Fruit fly (Drosophila melanogaster) whole organism, pupa: ENCODE measurements around the gene CG33178.

Experiments used
- CG10348 ChIP-seq: fragments of 200-800 bp; sonication (Bioruptor generic); IDR thresholded peaks from 2 replicates; pipeline ENCODE4 v1.3.6; 2022; ENCODE audit warnings: missing biosample characterization, missing genetic modification characterization
- CG12605 ChIP-seq: fragments of 200-800 bp; sonication (Bioruptor generic); IDR thresholded peaks from 2 replicates; pipeline ENCODE4 v1.3.6; 2022; ENCODE audit warnings: missing biosample characterization, missing genetic modification characterization
- CG13204 ChIP-seq: fragments of 200-800 bp; sonication (Bioruptor generic); optimal IDR thresholded peaks from 2 replicates; lab custom pipeline; 2018; ENCODE audit warnings: missing biosample characterization, mild to moderate bottlenecking, missing genetic modification characterization, moderate library complexity
- CG14655 ChIP-seq: fragments of 200-800 bp; sonication (Bioruptor generic); optimal IDR thresholded peaks from 3 replicates; lab custom pipeline; 2017; ENCODE audit warnings: mild to moderate bottlenecking, missing biosample characterization, missing genetic modification reagents, missing genetic modification characterization
- CG15710 ChIP-seq: fragments of 200-800 bp; sonication (Bioruptor generic); optimal IDR thresholded peaks from 2 replicates; lab custom pipeline; 2018; ENCODE audit warnings: missing biosample characterization, mild to moderate bottlenecking, missing genetic modification characterization, moderate library complexity
- CG17806 ChIP-seq: fragments of 200-800 bp; sonication (Bioruptor generic); optimal IDR thresholded peaks from 2 replicates; lab custom pipeline; 2018; ENCODE audit warnings: missing biosample characterization, mild to moderate bottlenecking, missing genetic modification characterization, moderate library complexity
- CG32121 ChIP-seq: fragments of 200-800 bp; sonication (Bioruptor generic); IDR thresholded peaks from 2 replicates; pipeline ENCODE4 v1.3.6; 2022; ENCODE audit warnings: missing biosample characterization, missing genetic modification characterization
- CG34367 ChIP-seq: fragments of 200-800 bp; sonication (Bioruptor generic); optimal IDR thresholded peaks from 2 replicates; lab custom pipeline; 2018; ENCODE audit warnings: missing biosample characterization, mild to moderate bottlenecking, missing genetic modification characterization
- CG4496 ChIP-seq: fragments of 200-800 bp; sonication (Bioruptor generic); IDR thresholded peaks from 3 replicates; pipeline ENCODE4 v1.3.6; 2022; ENCODE audit warnings: missing biosample characterization, missing genetic modification characterization
- CG8159 ChIP-seq: fragments of 200-800 bp; sonication (Bioruptor generic); optimal IDR thresholded peaks from 3 replicates; lab custom pipeline; 2018; ENCODE audit warnings: missing biosample characterization, mild to moderate bottlenecking, missing genetic modification characterization, moderate library complexity
- CG8301 ChIP-seq: fragments of 200-800 bp; sonication (Bioruptor generic); optimal IDR thresholded peaks from 2 replicates; lab custom pipeline; 2018; ENCODE audit warnings: missing biosample characterization, mild to moderate bottlenecking, missing genetic modification characterization
- CG9948 ChIP-seq: fragments of 200-800 bp; sonication (Bioruptor generic); optimal IDR thresholded peaks from 2 replicates; lab custom pipeline; 2018; ENCODE audit warnings: missing biosample characterization, mild to moderate bottlenecking, missing genetic modification characterization, moderate library complexity
- D1 ChIP-seq: fragments of 200-800 bp; sonication (Bioruptor generic); optimal IDR thresholded peaks from 2 replicates; lab custom pipeline; 2018; ENCODE audit warnings: missing biosample characterization, mild to moderate bottlenecking, missing genetic modification characterization, moderate library complexity
- EcR ChIP-seq: fragments of 200-800 bp; sonication (Bioruptor generic); optimal IDR thresholded peaks from 3 replicates; lab custom pipeline; 2019; ENCODE audit warnings: missing biosample characterization, missing genetic modification characterization, mild to moderate bottlenecking, moderate library complexity, missing genetic modification reagents
- Ets98B ChIP-seq: fragments of 200-800 bp; sonication (Bioruptor generic); IDR thresholded peaks from 2 replicates; pipeline ENCODE4 v1.3.6; 2022; ENCODE audit warnings: missing biosample characterization, missing genetic modification characterization
- Pif1A ChIP-seq: fragments of 200-800 bp; sonication (Bioruptor generic); optimal IDR thresholded peaks from 3 replicates; lab custom pipeline; 2016; ENCODE audit warnings: missing biosample characterization, missing genetic modification characterization
- Pif1B ChIP-seq: fragments of 200-800 bp; sonication (Bioruptor generic); optimal IDR thresholded peaks from 3 replicates; lab custom pipeline; 2016; ENCODE audit warnings: missing biosample characterization, missing genetic modification characterization
- Snoo ChIP-seq: fragments of 200-800 bp; sonication (Bioruptor generic); optimal IDR thresholded peaks from 3 replicates; lab custom pipeline; 2017; ENCODE audit warnings: missing biosample characterization, mild to moderate bottlenecking, missing genetic modification characterization, inconsistent platforms
- fd96Ca ChIP-seq: fragments of 200-800 bp; sonication (Bioruptor generic); IDR thresholded peaks from 3 replicates; pipeline ENCODE4 v1.3.6; 2022; ENCODE audit warnings: missing biosample characterization, missing genetic modification characterization
- gl ChIP-seq: fragments of 200-800 bp; sonication (Bioruptor generic); optimal IDR thresholded peaks from 2 replicates; lab custom pipeline; 2018; ENCODE audit warnings: missing biosample characterization, mild to moderate bottlenecking, missing genetic modification characterization
- rn ChIP-seq: fragments of 200-800 bp; sonication (Bioruptor generic); IDR thresholded peaks from 2 replicates; pipeline ENCODE4 v1.3.6; 2022; ENCODE audit warnings: missing biosample characterization, missing genetic modification characterization

CG33178 gene

dm6 chrX:15076606-15077005, 6.0 kb upstream of the CG33178 start:
- TF ChIP-seq CG8159 (tag; lab: Kevin White, UChicago) (no peak), CG32121 (GFP tag; lab: Robert Waterston, UW) (no peak), D1 (no peak), Snoo (no peak), EcR (GFP tag; lab: Kevin White, UChicago) (no peak)

dm6 chrX:15077576-15078136, 5.0 kb upstream of the CG33178 start:
- TF ChIP-seq Snoo: no peak
- no peak for TF ChIP-seq CG8159 (tag; lab: Kevin White, UChicago)
- peak; percentile 26; the same call in 1 of the 2 replicates for TF ChIP-seq Ets98B (GFP tag; lab: Robert Waterston, UW)
- TF ChIP-seq CG32121 (GFP tag; lab: Robert Waterston, UW): no peak
- TF ChIP-seq gl (tag; lab: Kevin White, UChicago): peak; percentile 29
- peak; percentile 26; the same call in 1 of the 2 replicates for TF ChIP-seq CG12605 (GFP tag; lab: Robert Waterston, UW)

dm6 chrX:15078394-15078793, 4.2 kb upstream of the CG33178 start:
- TF ChIP-seq CG15710: no peak
- no peak for TF ChIP-seq Snoo
- TF ChIP-seq CG9948 (tag; lab: Kevin White, UChicago): no peak
- TF ChIP-seq CG14655 (GFP tag; lab: Kevin White, UChicago): no peak
- TF ChIP-seq fd96Ca (GFP tag; lab: Robert Waterston, UW): no peak
- peak; percentile 12; the same call in 1 of the 2 replicates for TF ChIP-seq CG12605 (GFP tag; lab: Robert Waterston, UW)
- TF ChIP-seq D1: no peak
- no peak for TF ChIP-seq Pif1A (GFP tag; lab: Kevin White, UChicago)
- TF ChIP-seq gl (tag; lab: Kevin White, UChicago): peak; percentile 46
- TF ChIP-seq CG10348: no peak
- peak; percentile 11 for TF ChIP-seq CG8159 (tag; lab: Kevin White, UChicago)
- no peak for TF ChIP-seq CG13204 (GFP tag; lab: Kevin White, UChicago)

- peak; percentile 31 for TF ChIP-seq Snoo
- TF ChIP-seq CG17806 (tag; lab: Kevin White, UChicago): no peak
- TF ChIP-seq fd96Ca (GFP tag; lab: Robert Waterston, UW): no peak
- no peak for TF ChIP-seq CG10348
- peak; percentile 48 for TF ChIP-seq CG14655 (GFP tag; lab: Kevin White, UChicago)
- TF ChIP-seq CG8301 (tag; lab: Kevin White, UChicago): no peak
- TF ChIP-seq rn: no peak
- no peak for TF ChIP-seq CG15710
- TF ChIP-seq CG12605 (GFP tag; lab: Robert Waterston, UW): no peak
- TF ChIP-seq EcR (GFP tag; lab: Kevin White, UChicago): no peak
- TF ChIP-seq D1: no peak
- TF ChIP-seq Pif1A (GFP tag; lab: Kevin White, UChicago): peak; percentile 18
- peak; percentile 51 for TF ChIP-seq CG13204 (GFP tag; lab: Kevin White, UChicago)
- TF ChIP-seq CG32121 (GFP tag; lab: Robert Waterston, UW): no peak
- TF ChIP-seq CG8159 (tag; lab: Kevin White, UChicago): no peak
- peak; percentile 40 for TF ChIP-seq Pif1B (GFP tag; lab: Kevin White, UChicago)
- no peak for TF ChIP-seq CG34367 (tag; lab: Kevin White, UChicago)
- no peak for TF ChIP-seq CG4496 (GFP tag; lab: Robert Waterston, UW)
- TF ChIP-seq Ets98B (GFP tag; lab: Robert Waterston, UW): 0 out of 2 replicates have a peak, but pooled peaks have one; percentile 9
- TF ChIP-seq CG9948 (tag; lab: Kevin White, UChicago): no peak
- TF ChIP-seq gl (tag; lab: Kevin White, UChicago): peak; percentile 57
Measured at dm6 chrX:15079163-15079809, 3.3 kb upstream of the CG33178 start.

dm6 chrX:15079945-15080344, 2.7 kb upstream of the CG33178 start:
- TF ChIP-seq CG15710: peak; percentile 24
- peak; percentile 67 for TF ChIP-seq CG13204 (GFP tag; lab: Kevin White, UChicago)
- TF ChIP-seq Ets98B (GFP tag; lab: Robert Waterston, UW): no peak
- TF ChIP-seq Pif1A (GFP tag; lab: Kevin White, UChicago): peak; percentile 13
- TF ChIP-seq CG4496 (GFP tag; lab: Robert Waterston, UW): peak; percentile 50; the same call in 2 of the 3 replicates
- TF ChIP-seq CG8159 (tag; lab: Kevin White, UChicago): no peak
- TF ChIP-seq EcR (GFP tag; lab: Kevin White, UChicago): no peak
- peak; percentile 26 for TF ChIP-seq CG34367 (tag; lab: Kevin White, UChicago)
- peak; percentile 25 for TF ChIP-seq Pif1B (GFP tag; lab: Kevin White, UChicago)
- TF ChIP-seq CG14655 (GFP tag; lab: Kevin White, UChicago): no peak
- TF ChIP-seq CG8301 (tag; lab: Kevin White, UChicago): peak; percentile 14
- peak; percentile 66 for TF ChIP-seq gl (tag; lab: Kevin White, UChicago)
- TF ChIP-seq CG12605 (GFP tag; lab: Robert Waterston, UW): peak; percentile 62
